Worm (Caenorhabditis elegans) whole organism, L2 larva: ENCODE data around the gene clec-217.

ENCODE experiments used
- ZK546.5 ChIP-seq: sonication (generic microtip); optimal IDR thresholded peaks from 2 replicates; lab custom pipeline; 2017; ENCODE audit warnings: missing biosample characterization, missing genetic modification characterization
- ama-1 ChIP-seq: fragments of 150-350 bp; optimal IDR thresholded peaks from 2 replicates; lab custom pipeline; 2018; ENCODE audit warnings: inconsistent platforms
- nhr-77 ChIP-seq: fragments of 150-350 bp; optimal IDR thresholded peaks from 2 replicates; lab custom pipeline; 2014; ENCODE audit warnings: missing biosample characterization, missing genetic modification characterization
- skn-1 ChIP-seq: sonication (generic microtip); optimal IDR thresholded peaks from 2 replicates; lab custom pipeline; 2017; ENCODE audit warnings: missing biosample characterization, missing genetic modification characterization
- zag-1 ChIP-seq: fragments of 150-350 bp; optimal IDR thresholded peaks from 2 replicates; lab custom pipeline; 2014; ENCODE audit warnings: missing biosample characterization, missing genetic modification characterization

DNA sequence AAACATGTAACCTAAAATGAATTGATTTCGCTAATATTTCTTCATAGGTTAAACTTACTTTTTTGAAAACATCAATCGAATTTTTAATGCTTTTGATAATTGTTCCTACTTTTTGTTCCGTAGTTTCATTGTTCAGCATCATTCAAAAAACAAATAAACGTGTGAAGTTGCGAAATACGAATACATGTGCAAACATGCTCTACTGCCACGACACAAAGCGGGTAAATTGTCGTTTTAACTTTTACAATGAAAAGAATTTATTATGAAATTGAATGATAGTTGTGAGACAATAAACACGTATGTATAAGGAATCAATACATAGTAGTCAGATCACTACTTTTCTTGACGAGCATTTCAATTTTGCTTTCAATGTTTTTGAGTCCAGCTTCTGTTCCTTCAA is 3.5 kb downstream of the clec-217 start, which contains the start of gene F26D11.12:
- TF ChIP-seq skn-1 (tag; lab: Kevin White, UChicago) (no peak), ama-1 (lab: Kevin White, UChicago) (no peak), ZK546.5 (tag; lab: Kevin White, UChicago) (no peak), nhr-77 (tag; lab: Kevin White, UChicago) (no peak), zag-1 (tag; lab: Kevin White, UChicago) (no peak)
